Worm (Caenorhabditis elegans) whole organism, late embryonic: ENCODE results near the gene cest-1.1.
A peak's percentile ranks its signal among the peaks of the same experiment; 100 is the strongest.

Experiments
- C38D4.7 ChIP-seq: fragments of 200-800 bp; sonication (Bioruptor generic); optimal IDR thresholded peaks from 2 replicates; lab custom pipeline; 2018; ENCODE audit warnings: mild to moderate bottlenecking, missing genetic modification characterization, moderate library complexity, missing compliant biosample characterization
- K09A11.1 ChIP-seq: sonication (generic microtip); optimal IDR thresholded peaks from 2 replicates; lab custom pipeline; 2017; ENCODE audit warnings: antibody characterized with exemption, mild to moderate bottlenecking, missing genetic modification characterization, missing compliant biosample characterization; ENCODE audit not compliant: insufficient read depth
- T23F11.4 ChIP-seq: fragments of 200-800 bp; sonication (Bioruptor generic); optimal IDR thresholded peaks from 2 replicates; lab custom pipeline; 2018; ENCODE audit warnings: mild to moderate bottlenecking, missing genetic modification characterization, missing compliant biosample characterization
- ceh-14 ChIP-seq: sonication (generic microtip); optimal IDR thresholded peaks from 2 replicates; lab custom pipeline; 2016; ENCODE audit warnings: missing genotype, missing genetic modification characterization, missing compliant biosample characterization
- ceh-18 ChIP-seq: sonication (generic microtip); optimal IDR thresholded peaks from 2 replicates; lab custom pipeline; 2016; ENCODE audit warnings: missing genetic modification characterization, missing compliant biosample characterization
- ceh-2 ChIP-seq: sonication (generic microtip); optimal IDR thresholded peaks from 2 replicates; lab custom pipeline; 2016; ENCODE audit warnings: missing genotype, missing genetic modification characterization, missing compliant biosample characterization
- ceh-22 ChIP-seq: sonication (generic microtip); optimal IDR thresholded peaks from 2 replicates; lab custom pipeline; 2017; ENCODE audit warnings: missing biosample characterization, missing genetic modification characterization
- ceh-30 ChIP-seq: fragments of 150-350 bp; optimal IDR thresholded peaks from 2 replicates; lab custom pipeline; 2014; ENCODE audit warnings: missing biosample characterization, missing genetic modification characterization
- ceh-34 ChIP-seq: sonication (generic microtip); optimal IDR thresholded peaks from 2 replicates; lab custom pipeline; 2016; ENCODE audit warnings: mild to moderate bottlenecking, missing genetic modification characterization, missing compliant biosample characterization
- ceh-45 ChIP-seq: fragments of 200-800 bp; sonication (Bioruptor generic); IDR thresholded peaks from 2 replicates; pipeline ENCODE4 v1.3.6; 2022; ENCODE audit warnings: missing genetic modification reagents, missing genetic modification characterization, missing compliant biosample characterization
- ceh-9 ChIP-seq: sonication (generic microtip); optimal IDR thresholded peaks from 2 replicates; lab custom pipeline; 2016; ENCODE audit warnings: mild to moderate bottlenecking, missing genetic modification characterization, inconsistent platforms, missing compliant biosample characterization
- dmd-4 ChIP-seq: sonication (generic microtip); optimal IDR thresholded peaks from 2 replicates; lab custom pipeline; 2016; ENCODE audit warnings: borderline replicate concordance, missing genetic modification characterization, missing compliant biosample characterization
- elt-2 ChIP-seq: sonication (generic microtip); optimal IDR thresholded peaks from 2 replicates; lab custom pipeline; 2016; ENCODE audit warnings: missing genetic modification reagents, missing genetic modification characterization, missing compliant biosample characterization
- fax-1 ChIP-seq: sonication (generic microtip); optimal IDR thresholded peaks from 2 replicates; lab custom pipeline; 2016; ENCODE audit warnings: missing genotype, missing genetic modification characterization, missing compliant biosample characterization
- gmeb-2 ChIP-seq: sonication (generic microtip); optimal IDR thresholded peaks from 2 replicates; lab custom pipeline; 2016; ENCODE audit warnings: missing genetic modification characterization, inconsistent platforms, missing compliant biosample characterization
- hlh-13 ChIP-seq: fragments of 200-800 bp; sonication (Bioruptor generic); optimal IDR thresholded peaks from 2 replicates; lab custom pipeline; 2018; ENCODE audit warnings: mild to moderate bottlenecking, missing genetic modification characterization, missing compliant biosample characterization
- hlh-15 ChIP-seq: sonication (generic microtip); optimal IDR thresholded peaks from 2 replicates; lab custom pipeline; 2016; ENCODE audit warnings: missing genetic modification characterization, missing compliant biosample characterization
- hlh-30 ChIP-seq: sonication (generic microtip); optimal IDR thresholded peaks from 2 replicates; lab custom pipeline; 2017; ENCODE audit warnings: antibody characterized with exemption, missing genetic modification characterization, missing compliant biosample characterization; ENCODE audit not compliant: insufficient read depth
- hlh-8 ChIP-seq: sonication (generic microtip); optimal IDR thresholded peaks from 2 replicates; lab custom pipeline; 2016; ENCODE audit warnings: missing genotype, missing genetic modification characterization, missing compliant biosample characterization
- lim-6 ChIP-seq: sonication (generic microtip); optimal IDR thresholded peaks from 2 replicates; lab custom pipeline; 2016; ENCODE audit warnings: missing genetic modification characterization, missing compliant biosample characterization
- lin-11 ChIP-seq: fragments of 200-800 bp; sonication (Bioruptor generic); optimal IDR thresholded peaks from 2 replicates; lab custom pipeline; 2018; ENCODE audit warnings: mild to moderate bottlenecking, missing genetic modification characterization, missing compliant biosample characterization
- mec-3 ChIP-seq: sonication (generic microtip); optimal IDR thresholded peaks from 2 replicates; lab custom pipeline; 2016; ENCODE audit warnings: borderline replicate concordance, missing genetic modification characterization, missing compliant biosample characterization
- nhr-11 ChIP-seq: fragments of 150-350 bp; optimal IDR thresholded peaks from 2 replicates; lab custom pipeline; 2014; ENCODE audit warnings: missing biosample characterization, missing genetic modification characterization
- nhr-232 ChIP-seq: sonication (generic microtip); optimal IDR thresholded peaks from 2 replicates; lab custom pipeline; 2016; ENCODE audit warnings: missing genetic modification characterization, missing compliant biosample characterization
- npax-4 ChIP-seq: sonication (generic microtip); optimal IDR thresholded peaks from 2 replicates; lab custom pipeline; 2016; ENCODE audit warnings: missing genetic modification characterization, missing compliant biosample characterization
- pat-9 ChIP-seq: fragments of 200-800 bp; sonication (Bioruptor generic); optimal IDR thresholded peaks from 2 replicates; lab custom pipeline; 2018; ENCODE audit warnings: mild to moderate bottlenecking, missing genetic modification characterization, moderate library complexity, missing compliant biosample characterization
- pha-2 ChIP-seq: sonication (generic microtip); optimal IDR thresholded peaks from 2 replicates; lab custom pipeline; 2017; ENCODE audit warnings: mild to moderate bottlenecking, missing genetic modification characterization, missing compliant biosample characterization
- pha-4 ChIP-seq: fragments of 150-350 bp; optimal IDR thresholded peaks from 2 replicates; lab custom pipeline; 2018; ENCODE audit warnings: missing biosample characterization, missing genetic modification reagents, missing genetic modification characterization
- pqm-1 ChIP-seq: sonication (generic microtip); optimal IDR thresholded peaks from 2 replicates; lab custom pipeline; 2016; ENCODE audit warnings: missing genetic modification characterization, missing compliant biosample characterization
- rnt-1 ChIP-seq: sonication (generic microtip); optimal IDR thresholded peaks from 2 replicates; lab custom pipeline; 2016; ENCODE audit warnings: missing genetic modification characterization, missing compliant biosample characterization
- sox-4 ChIP-seq: sonication (generic microtip); optimal IDR thresholded peaks from 2 replicates; lab custom pipeline; 2017; ENCODE audit warnings: mild to moderate bottlenecking, missing genetic modification characterization, inconsistent platforms, missing compliant biosample characterization
- syd-9 ChIP-seq: sonication (generic microtip); optimal IDR thresholded peaks from 2 replicates; lab custom pipeline; 2016; ENCODE audit warnings: mild to moderate bottlenecking, missing genetic modification characterization, moderate library complexity, missing compliant biosample characterization
- tbx-7 ChIP-seq: sonication (generic microtip); optimal IDR thresholded peaks from 2 replicates; lab custom pipeline; 2016; ENCODE audit warnings: missing genotype, missing genetic modification characterization, missing compliant biosample characterization
- unc-42 ChIP-seq: sonication (generic microtip); optimal IDR thresholded peaks from 2 replicates; lab custom pipeline; 2016; ENCODE audit warnings: missing genotype, missing genetic modification characterization, missing compliant biosample characterization
- unc-55 ChIP-seq: sonication (generic microtip); optimal IDR thresholded peaks from 2 replicates; lab custom pipeline; 2017; ENCODE audit warnings: missing biosample characterization, missing genetic modification reagents, missing genetic modification characterization
- unc-86 ChIP-seq: sonication (generic microtip); optimal IDR thresholded peaks from 2 replicates; lab custom pipeline; 2016; ENCODE audit warnings: missing genetic modification characterization, missing compliant biosample characterization

cest-1.1 gene

DNA sequence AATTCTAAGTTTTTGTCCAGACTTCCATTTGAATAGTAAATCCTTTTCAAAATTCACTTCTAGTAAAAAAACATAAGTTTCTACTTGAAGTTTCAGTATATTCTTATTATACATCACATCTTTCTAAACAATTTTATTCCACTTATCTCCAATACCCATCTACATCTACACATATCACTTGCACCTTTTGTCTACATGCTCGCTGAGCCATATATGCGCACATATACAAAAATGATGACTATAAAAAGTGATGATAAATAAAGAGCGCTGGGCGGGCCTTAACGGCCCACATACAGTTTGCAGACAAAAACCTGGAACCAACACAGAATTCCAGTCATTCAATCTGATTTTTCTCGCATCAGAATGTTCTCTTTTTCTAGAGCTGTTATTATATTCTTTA is 10.1 kb downstream of the cest-1.1 start, which contains the start of gene AH10.2:
Gene AH10.2, plus strand, starts transcription at position 301 of the 400 bp plus-strand sequence.
- TF ChIP-seq lim-6: no peak
- no peak for TF ChIP-seq gmeb-2 (tag; lab: Kevin White, UChicago)
- no peak for TF ChIP-seq nhr-232 (tag; lab: Kevin White, UChicago)
- TF ChIP-seq mec-3: no peak
- TF ChIP-seq hlh-8: no peak
- TF ChIP-seq K09A11.1 (tag; lab: Kevin White, UChicago): no peak
- TF ChIP-seq npax-4 (tag; lab: Kevin White, UChicago): no peak
- no peak for TF ChIP-seq unc-55 (GFP tag; lab: Kevin White, UChicago)
- TF ChIP-seq ceh-45 (GFP tag; lab: Robert Waterston, UW): no peak
- no peak for TF ChIP-seq hlh-15
- TF ChIP-seq nhr-11: no peak
- TF ChIP-seq C38D4.7 (GFP tag; lab: Kevin White, UChicago): no peak
- no peak for TF ChIP-seq dmd-4 (tag; lab: Kevin White, UChicago)
- no peak for TF ChIP-seq lin-11
- TF ChIP-seq unc-42 (tag; lab: Kevin White, UChicago): no peak
- no peak for TF ChIP-seq unc-86 (tag; lab: Kevin White, UChicago)
- no peak for TF ChIP-seq fax-1

DNA sequence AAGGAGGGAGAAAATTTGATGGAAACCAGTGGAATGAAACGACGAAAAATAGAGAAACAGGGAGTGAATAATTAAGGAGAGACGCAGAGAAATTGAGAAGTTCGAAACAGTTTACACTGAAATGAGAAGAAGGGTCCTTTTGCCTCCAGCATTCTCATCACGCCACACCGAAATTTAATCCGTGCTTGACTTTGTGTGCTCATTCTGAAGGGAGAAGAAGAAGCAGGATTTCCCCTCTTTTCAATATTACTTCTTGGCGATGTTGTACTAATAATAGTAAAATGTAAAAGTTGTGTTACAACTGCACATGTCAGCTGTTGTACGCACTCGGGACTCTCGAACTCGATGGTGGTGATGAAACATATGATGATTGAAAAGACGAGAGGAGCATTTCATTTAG is 12.9 kb downstream of the cest-1.1 start:
- TF ChIP-seq unc-55 (GFP tag; lab: Kevin White, UChicago) (peak; percentile 76), rnt-1 (peak; percentile 49), T23F11.4 (GFP tag; lab: Kevin White, UChicago) (no peak), ceh-18 (tag; lab: Kevin White, UChicago) (peak; percentile 46), pat-9 (tag; lab: Kevin White, UChicago) (peak; percentile 72), hlh-15 (no peak), ceh-45 (GFP tag; lab: Robert Waterston, UW) (no peak), syd-9 (peak; percentile 30), ceh-34 (tag; lab: Kevin White, UChicago) (peak; percentile 83), tbx-7 (tag; lab: Kevin White, UChicago) (no peak), sox-4 (tag; lab: Kevin White, UChicago) (no peak)

DNA sequence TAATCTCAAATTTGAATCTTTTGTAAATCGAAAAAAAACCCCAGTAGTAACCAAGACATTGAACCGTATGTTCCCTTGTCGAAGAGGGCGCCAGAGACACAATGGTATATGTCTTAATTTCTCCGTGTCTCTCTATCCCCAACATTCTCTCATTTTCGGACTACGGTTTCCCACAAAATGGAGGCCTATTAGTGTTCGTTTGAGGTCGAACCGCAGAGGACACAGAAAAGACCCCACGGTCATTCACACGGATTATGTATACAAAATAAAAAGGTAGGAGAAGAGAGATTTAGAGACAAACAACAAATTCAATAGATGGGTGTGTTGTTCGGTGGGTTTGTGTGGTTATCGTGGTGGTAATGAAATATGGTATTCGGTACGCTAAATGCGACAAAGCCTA is 15.6 kb downstream of the cest-1.1 start:
- TF ChIP-seq ceh-18 (tag; lab: Kevin White, UChicago) (no peak), dmd-4 (tag; lab: Kevin White, UChicago) (no peak), elt-2 (no peak), rnt-1 (no peak), fax-1 (no peak), hlh-8 (no peak), hlh-30 (tag; lab: Kevin White, UChicago) (no peak), pha-4 (no peak), T23F11.4 (GFP tag; lab: Kevin White, UChicago) (no peak), hlh-13 (GFP tag; lab: Kevin White, UChicago) (no peak), pqm-1 (no peak), hlh-15 (no peak)
- TF ChIP-seq, all 69 proteins: peak for 0

DNA sequence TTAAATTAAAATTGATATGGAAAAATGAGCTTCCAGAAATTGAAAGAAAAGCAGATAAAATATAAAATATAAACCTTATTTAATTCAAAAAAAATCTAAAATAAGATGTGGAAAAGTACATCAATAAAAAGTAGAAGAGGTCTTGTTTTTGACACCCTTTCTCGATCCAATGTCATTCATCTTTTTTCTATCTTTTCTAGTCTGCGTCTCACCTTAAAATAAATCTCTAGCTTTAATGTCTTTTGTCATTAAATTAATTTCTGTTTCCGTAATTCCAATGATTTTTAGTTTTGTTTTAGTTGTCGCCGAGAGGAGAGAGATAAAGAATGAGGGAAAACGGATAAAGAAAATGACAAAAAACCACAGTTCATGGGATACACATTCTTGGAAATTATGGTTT is 17.4 kb downstream of the cest-1.1 start:
- TF ChIP-seq nhr-11: no peak
- TF ChIP-seq C38D4.7 (GFP tag; lab: Kevin White, UChicago): no peak
- no peak for TF ChIP-seq pha-2 (tag; lab: Kevin White, UChicago)
- no peak for TF ChIP-seq ceh-9 (tag; lab: Kevin White, UChicago)
- TF ChIP-seq T23F11.4 (GFP tag; lab: Kevin White, UChicago): no peak
- no peak for TF ChIP-seq rnt-1
- no peak for TF ChIP-seq sox-4 (tag; lab: Kevin White, UChicago)
- no peak for TF ChIP-seq ceh-30 (tag; lab: Kevin White, UChicago)
- no peak for TF ChIP-seq nhr-232 (tag; lab: Kevin White, UChicago)
- TF ChIP-seq fax-1: no peak
- TF ChIP-seq hlh-8: no peak
- no peak for TF ChIP-seq ceh-22 (tag; lab: Kevin White, UChicago)
- TF ChIP-seq pat-9 (tag; lab: Kevin White, UChicago): no peak
- no peak for TF ChIP-seq hlh-30 (tag; lab: Kevin White, UChicago)
- TF ChIP-seq ceh-2 (tag; lab: Kevin White, UChicago): no peak
- TF ChIP-seq ceh-14 (tag; lab: Kevin White, UChicago): no peak
- TF ChIP-seq, all 69 proteins: peak for 0
